Fruit fly (Drosophila melanogaster): ENCODE measurements around the gene CG33932.

Gene CG33932

dm6 chrX:19769821-19770519 lies 25.7 kb downstream of the CG33932 start (continued):
- TF ChIP-seq achi (GFP tag; optimal IDR thresholded peaks at IDR 0.05) (peak; percentile 34), CG11902 (GFP tag; optimal IDR thresholded peaks at IDR 0.05) (no peak), CG4318 (GFP tag; optimal IDR thresholded peaks at IDR 0.05) (no peak), Ets96B (tag; optimal IDR thresholded peaks at IDR 0.05) (peak; percentile 30), CG6808 (GFP tag; optimal IDR thresholded peaks at IDR 0.05) (peak; percentile 52), eg (GFP tag; IDR thresholded peaks at IDR 0.05) (peak; percentile 38; the same call in 1 of the 3 replicates), ss (GFP tag; optimal IDR thresholded peaks at IDR 0.05) (peak; percentile 23 to 40), svp (GFP tag) (peak; percentile 73), CG10631 (GFP tag; optimal IDR thresholded peaks at IDR 0.05) (peak; percentile 51), Hr4 (GFP tag; optimal IDR thresholded peaks at IDR 0.05) (peak; percentile 11), topi (GFP tag; optimal IDR thresholded peaks at IDR 0.05) (peak; percentile 71), Eip93F (GFP tag; optimal IDR thresholded peaks at IDR 0.05) (no peak), Sox15 (GFP tag; optimal IDR thresholded peaks at IDR 0.05) (peak; percentile 17), CG8119 (GFP tag; IDR thresholded peaks at IDR 0.05) (0 out of 3 replicates have a peak, but pooled peaks have one; percentile 15), CG32006 (GFP tag; optimal IDR thresholded peaks at IDR 0.05) (peak; percentile 39), CG3919 (GFP tag; optimal IDR thresholded peaks at IDR 0.05) (peak; percentile 62), Lpt (GFP tag; optimal IDR thresholded peaks at IDR 0.05) (no peak), CG31627 (GFP tag; optimal IDR thresholded peaks at IDR 0.05) (peak; percentile 37), Smox (GFP tag; optimal IDR thresholded peaks at IDR 0.05) (peak; percentile 55), CG6792 (GFP tag; optimal IDR thresholded peaks at IDR 0.05) (peak; percentile 33), esn (GFP tag; optimal IDR thresholded peaks at IDR 0.05) (peak; percentile 66), fd59A (GFP tag; optimal IDR thresholded peaks at IDR 0.05) (peak; percentile 28), CG8319 (GFP tag; optimal IDR thresholded peaks at IDR 0.05) (peak; percentile 4), dac (GFP tag; optimal IDR thresholded peaks at IDR 0.05) (no peak), CG15336 (GFP tag; IDR thresholded peaks at IDR 0.05) (no peak; the same call in 1 of the 2 replicates), Sox14 (GFP tag; optimal IDR thresholded peaks at IDR 0.05) (peak; percentile 57), cyc (GFP tag; optimal IDR thresholded peaks at IDR 0.05) (peak; percentile 57), fd85E (GFP tag; optimal IDR thresholded peaks at IDR 0.05) (no peak), CG8632 (GFP tag; optimal IDR thresholded peaks at IDR 0.05) (peak; percentile 28), CG3032 (tag; optimal IDR thresholded peaks at IDR 0.05) (peak; percentile 45)

dm6 chrX:19772002-19772622 lies 27.9 kb downstream of the CG33932 start:
- TF ChIP-seq CG11902 (GFP tag; optimal IDR thresholded peaks at IDR 0.05) (no peak), CG8632 (GFP tag; optimal IDR thresholded peaks at IDR 0.05) (no peak), CG16779 (tag; optimal IDR thresholded peaks at IDR 0.05) (no peak), fkh (GFP tag; optimal IDR thresholded peaks at IDR 0.05) (no peak), ss (GFP tag; optimal IDR thresholded peaks at IDR 0.05) (no peak), CG4318 (GFP tag; optimal IDR thresholded peaks at IDR 0.05) (no peak), Ets21C (GFP tag; optimal IDR thresholded peaks at IDR 0.05) (no peak), CG3032 (tag; optimal IDR thresholded peaks at IDR 0.05) (no peak), Hr39 (GFP tag; optimal IDR thresholded peaks at IDR 0.05) (no peak), lz (GFP tag; optimal IDR thresholded peaks at IDR 0.05) (no peak), CG8119 (GFP tag; IDR thresholded peaks at IDR 0.05) (no peak)

All from whole organism, prepupa.